Fruit fly (Drosophila melanogaster) whole organism, prepupa: Measurements from ENCODE around the gene flr.

ENCODE experiments used
- Blimp-1 ChIP-seq: fragments of 200-800 bp; sonication (Bioruptor generic); optimal IDR thresholded peaks from 3 replicates; lab custom pipeline; 2017; ENCODE audit warnings: missing biosample characterization, missing genetic modification characterization, mild to moderate bottlenecking, moderate library complexity, missing genetic modification reagents
- CG32006 ChIP-seq: fragments of 200-800 bp; sonication (Bioruptor generic); optimal IDR thresholded peaks from 3 replicates; lab custom pipeline; 2017; ENCODE audit warnings: missing biosample characterization, mild to moderate bottlenecking, missing genetic modification characterization
- CG6808 ChIP-seq: fragments of 200-800 bp; sonication (Bioruptor generic); optimal IDR thresholded peaks from 3 replicates; lab custom pipeline; 2017; ENCODE audit warnings: missing biosample characterization, missing genetic modification characterization, mild to moderate bottlenecking, moderate library complexity, missing genetic modification reagents
- CG7368 ChIP-seq: fragments of 200-800 bp; sonication (Bioruptor generic); optimal IDR thresholded peaks from 3 replicates; lab custom pipeline; 2016; ENCODE audit warnings: missing biosample characterization, missing genetic modification characterization
- Hr39 ChIP-seq: fragments of 200-800 bp; sonication (Bioruptor generic); optimal IDR thresholded peaks from 2 replicates; lab custom pipeline; 2016; ENCODE audit warnings: missing biosample characterization, missing genetic modification characterization
- Lpt ChIP-seq: fragments of 200-800 bp; sonication (Bioruptor generic); optimal IDR thresholded peaks from 3 replicates; lab custom pipeline; 2016; ENCODE audit warnings: missing biosample characterization, missing genetic modification characterization
- Smox ChIP-seq: fragments of 200-800 bp; sonication (Bioruptor generic); optimal IDR thresholded peaks from 3 replicates; lab custom pipeline; 2016; ENCODE audit warnings: missing biosample characterization, missing genetic modification characterization
- acj6 ChIP-seq: fragments of 200-800 bp; sonication (Bioruptor generic); optimal IDR thresholded peaks from 3 replicates; lab custom pipeline; 2016; ENCODE audit warnings: missing biosample characterization, missing genetic modification characterization
- dac ChIP-seq: fragments of 200-800 bp; sonication (Bioruptor generic); optimal IDR thresholded peaks from 2 replicates; lab custom pipeline; 2017; ENCODE audit warnings: missing biosample characterization, mild to moderate bottlenecking, missing genetic modification characterization
- fd85E ChIP-seq: fragments of 200-800 bp; sonication (Bioruptor generic); optimal IDR thresholded peaks from 3 replicates; lab custom pipeline; 2016; ENCODE audit warnings: missing biosample characterization, missing genetic modification characterization
- lz ChIP-seq: fragments of 200-800 bp; sonication (Bioruptor generic); optimal IDR thresholded peaks from 3 replicates; lab custom pipeline; 2016; ENCODE audit warnings: missing biosample characterization, missing genetic modification characterization
- spab ChIP-seq: fragments of 200-800 bp; sonication (Bioruptor generic); optimal IDR thresholded peaks from 2 replicates; lab custom pipeline; 2017; ENCODE audit warnings: missing biosample characterization, mild to moderate bottlenecking, missing genetic modification characterization, missing genetic modification reagents
- ss ChIP-seq, 2 experiments: fragments of 200-800 bp; sonication (Bioruptor generic); optimal IDR thresholded peaks; 2 replicates in 1 of 2; 3 replicates in 1 of 2; lab custom pipeline; 2017 to 2018; ENCODE audit warnings: mild to moderate bottlenecking in 2 of 2, missing biosample characterization in 2 of 2, missing genetic modification characterization in 2 of 2, moderate library complexity in 1 of 2

DNA sequence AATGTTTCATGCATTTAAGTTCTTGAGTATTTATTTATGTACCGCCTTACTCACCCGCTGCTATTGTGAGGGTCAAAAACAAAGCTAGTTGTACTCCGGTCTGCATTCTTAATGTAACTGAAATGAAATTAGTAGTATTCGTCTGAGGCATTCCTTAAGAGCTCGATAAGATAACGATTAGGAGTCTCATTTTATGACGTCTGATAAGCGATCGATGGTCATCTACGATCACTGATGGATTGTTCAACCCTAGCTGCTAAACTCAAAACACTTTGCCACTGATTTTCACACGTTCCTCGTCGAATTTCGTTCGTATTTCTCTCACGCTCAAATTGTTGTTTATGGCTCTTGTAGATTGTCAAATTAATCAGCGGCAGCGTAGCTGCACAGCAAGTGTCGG lies 44.5 kb downstream of the flr start, which contains the start of gene CG10116:
- TF ChIP-seq spab (GFP tag; lab: Kevin White, UChicago) (no peak), fd85E (GFP tag; lab: Kevin White, UChicago) (no peak), CG32006 (GFP tag; lab: Kevin White, UChicago) (no peak), acj6 (no peak), Blimp-1 (GFP tag; lab: Kevin White, UChicago) (no peak), dac (GFP tag; lab: Kevin White, UChicago) (no peak), CG7368 (GFP tag; lab: Kevin White, UChicago) (no peak), CG6808 (GFP tag; lab: Kevin White, UChicago) (no peak), ss (GFP tag; optimal IDR thresholded peaks at IDR 0.05; lab: Kevin White, UChicago) (no peak), lz (GFP tag; lab: Kevin White, UChicago) (no peak), Hr39 (GFP tag; lab: Kevin White, UChicago) (no peak), Lpt (GFP tag; lab: Kevin White, UChicago) (no peak), Smox (no peak)
